Fruit fly (Drosophila melanogaster) whole organism: Measurements from ENCODE around the gene Nadsyn.

Experiments used
- EcR ChIP-seq, 2 experiments: fragments of >200 bp; optimal IDR thresholded peaks; 2 replicates each; lab custom pipeline; 2017; ENCODE audit warnings: missing biosample characterization in 2 of 2, missing genetic modification characterization in 2 of 2, missing genetic modification reagents in 2 of 2
- psq ChIP-seq: fragments of >200 bp; optimal IDR thresholded peaks from 2 replicates; lab custom pipeline; 2017

- TF ChIP-seq psq (lab: Kevin White, UChicago) = no peak
- no peak for TF ChIP-seq EcR (GFP tag; optimal IDR thresholded peaks at IDR 0.05; lab: Kevin White, UChicago)
Observed at dm6 chrX:13651170-13651569, 66.9 kb downstream of the Nadsyn start.
